Worm (Caenorhabditis elegans) whole organism, early embryonic: ENCODE data around the gene clec-4.

Experiments used
- F13C5.2 ChIP-seq: sonication (generic microtip); optimal IDR thresholded peaks from 2 replicates; lab custom pipeline; 2017; ENCODE audit warnings: mild to moderate bottlenecking, missing genetic modification characterization, inconsistent platforms, missing compliant biosample characterization
- ama-1 ChIP-seq: fragments of 150-350 bp; optimal IDR thresholded peaks from 2 replicates; lab custom pipeline; 2014
- ets-7 ChIP-seq: sonication (generic microtip); optimal IDR thresholded peaks from 2 replicates; lab custom pipeline; 2016; ENCODE audit warnings: missing genotype, missing genetic modification characterization, missing compliant biosample characterization

ce11 chrII:12573541-12573940 is 7.4 kb downstream of the clec-4 start, which contains the start of gene Y38E10A.2:
- no peak for TF ChIP-seq ama-1
- no peak for TF ChIP-seq ets-7 (tag; lab: Kevin White, UChicago)
- no peak for TF ChIP-seq F13C5.2 (tag; lab: Kevin White, UChicago)
